Worm (Caenorhabditis elegans) whole organism, L3 larva: ENCODE results near the gene K02D10.4.

Experiments
- R02D3.7 ChIP-seq: fragments of 150-350 bp; optimal IDR thresholded peaks from 2 replicates; lab custom pipeline; 2014; ENCODE audit warnings: missing biosample characterization, missing genetic modification characterization
- aly-2 ChIP-seq: fragments of 150-350 bp; optimal IDR thresholded peaks from 2 replicates; lab custom pipeline; 2014; ENCODE audit warnings: missing biosample characterization, missing genetic modification characterization
- ama-1 ChIP-seq: fragments of 150-350 bp; optimal IDR thresholded peaks from 2 replicates; lab custom pipeline; 2018
- fkh-2 ChIP-seq: fragments of 150-350 bp; optimal IDR thresholded peaks from 2 replicates; lab custom pipeline; 2014; ENCODE audit warnings: missing biosample characterization, missing genetic modification reagents, missing genetic modification characterization
- jun-1 ChIP-seq: fragments of 150-350 bp; optimal IDR thresholded peaks from 2 replicates; lab custom pipeline; 2014; ENCODE audit warnings: missing biosample characterization, missing genetic modification reagents, missing genetic modification characterization
- snpc-4 ChIP-seq: fragments of 150-350 bp; optimal IDR thresholded peaks from 2 replicates; lab custom pipeline; 2014; ENCODE audit warnings: missing biosample characterization, missing genetic modification characterization
- unc-62 ChIP-seq: fragments of 150-350 bp; sonication (generic microtip); optimal IDR thresholded peaks from 4 replicates; lab custom pipeline; 2014; ENCODE audit warnings: missing biosample characterization, missing genetic modification reagents, missing genetic modification characterization

DNA sequence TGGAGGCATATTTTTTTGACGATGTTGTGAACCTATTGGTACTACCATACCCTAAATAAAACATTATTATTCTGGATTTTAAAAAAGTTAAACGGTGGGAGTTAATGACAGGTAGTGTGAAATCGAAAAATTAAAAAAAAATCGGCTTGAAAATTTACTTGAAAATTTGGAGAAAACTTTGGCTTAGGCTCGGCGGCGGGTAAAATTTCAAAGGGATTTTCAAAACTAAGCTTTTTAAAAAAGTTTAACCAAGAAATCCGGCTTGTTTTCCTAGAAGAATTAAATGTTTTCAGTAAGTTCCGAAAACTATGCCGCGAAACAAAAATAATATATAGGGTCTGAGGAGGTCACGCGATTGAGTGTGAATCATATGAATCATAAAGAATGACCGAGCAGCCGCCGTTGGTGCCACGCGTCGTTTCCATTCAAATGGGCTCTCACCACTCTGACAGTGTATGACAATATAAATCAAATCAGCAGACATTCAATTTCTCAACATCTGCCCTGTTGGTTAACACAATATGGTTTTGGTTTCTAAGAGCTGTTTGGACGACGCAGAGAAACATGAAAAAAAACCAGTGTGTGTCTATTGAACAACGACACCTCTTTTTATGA is 18.7 kb downstream of the K02D10.4 start, which contains the start of gene aak-1:
- no peak for TF ChIP-seq ama-1 (lab: Kevin White, UChicago)
- no peak for TF ChIP-seq jun-1 (tag; lab: Kevin White, UChicago)
- TF ChIP-seq snpc-4 (tag; lab: Kevin White, UChicago): no peak
- TF ChIP-seq aly-2 (tag; lab: Kevin White, UChicago): no peak
- no peak for TF ChIP-seq R02D3.7 (tag; lab: Kevin White, UChicago)
- TF ChIP-seq unc-62 (GFP tag; lab: Kevin White, UChicago): no peak
- TF ChIP-seq fkh-2 (tag; lab: Kevin White, UChicago): no peak
